Worm (Caenorhabditis elegans) whole organism, late embryonic: ENCODE data around the gene sto-2.

Experiments used
- C08G9.2 ChIP-seq: sonication (generic microtip); optimal IDR thresholded peaks from 2 replicates; lab custom pipeline; 2016; ENCODE audit warnings: mild to moderate bottlenecking, missing genetic modification characterization, moderate library complexity, missing compliant biosample characterization
- K02D7.2 ChIP-seq: sonication (generic microtip); optimal IDR thresholded peaks from 2 replicates; lab custom pipeline; 2017; ENCODE audit warnings: mild to moderate bottlenecking, missing genetic modification characterization, missing compliant biosample characterization
- T23F11.4 ChIP-seq: fragments of 200-800 bp; sonication (Bioruptor generic); optimal IDR thresholded peaks from 2 replicates; lab custom pipeline; 2018; ENCODE audit warnings: mild to moderate bottlenecking, missing genetic modification characterization, missing compliant biosample characterization
- che-1 ChIP-seq: sonication (generic microtip); optimal IDR thresholded peaks from 2 replicates; lab custom pipeline; 2016; ENCODE audit warnings: mild to moderate bottlenecking, missing genetic modification characterization, missing compliant biosample characterization
- hlh-8 ChIP-seq: sonication (generic microtip); optimal IDR thresholded peaks from 2 replicates; lab custom pipeline; 2016; ENCODE audit warnings: missing genotype, missing genetic modification characterization, missing compliant biosample characterization
- nhr-11 ChIP-seq: fragments of 150-350 bp; optimal IDR thresholded peaks from 2 replicates; lab custom pipeline; 2014; ENCODE audit warnings: missing biosample characterization, missing genetic modification characterization
- pha-2 ChIP-seq: sonication (generic microtip); optimal IDR thresholded peaks from 2 replicates; lab custom pipeline; 2017; ENCODE audit warnings: mild to moderate bottlenecking, missing genetic modification characterization, missing compliant biosample characterization
- pha-4 ChIP-seq: fragments of 150-350 bp; optimal IDR thresholded peaks from 2 replicates; lab custom pipeline; 2018; ENCODE audit warnings: missing biosample characterization, missing genetic modification reagents, missing genetic modification characterization
- pqm-1 ChIP-seq: sonication (generic microtip); optimal IDR thresholded peaks from 2 replicates; lab custom pipeline; 2016; ENCODE audit warnings: missing genetic modification characterization, missing compliant biosample characterization
- syd-9 ChIP-seq: sonication (generic microtip); optimal IDR thresholded peaks from 2 replicates; lab custom pipeline; 2016; ENCODE audit warnings: mild to moderate bottlenecking, missing genetic modification characterization, moderate library complexity, missing compliant biosample characterization
- tbx-2 ChIP-seq: sonication (generic microtip); optimal IDR thresholded peaks from 2 replicates; lab custom pipeline; 2016; ENCODE audit warnings: missing genetic modification characterization, missing compliant biosample characterization

- TF ChIP-seq pqm-1: no peak
- no peak for TF ChIP-seq K02D7.2 (tag; lab: Kevin White, UChicago)
- TF ChIP-seq pha-4 (tag; lab: Kevin White, UChicago): no peak
- no peak for TF ChIP-seq syd-9 (tag; lab: Kevin White, UChicago)
- no peak for TF ChIP-seq tbx-2 (tag; lab: Kevin White, UChicago)
- TF ChIP-seq nhr-11 (tag; lab: Kevin White, UChicago): no peak
- TF ChIP-seq hlh-8 (tag; lab: Kevin White, UChicago): no peak
- no peak for TF ChIP-seq T23F11.4
- no peak for TF ChIP-seq pha-2 (tag; lab: Kevin White, UChicago)
- no peak for TF ChIP-seq C08G9.2 (tag; lab: Kevin White, UChicago)
- no peak for TF ChIP-seq che-1 (tag; lab: Kevin White, UChicago)
These were observed 46.4 kb downstream of the sto-2 start for ce11 chrX:5276772-5277171.
